Worm (Caenorhabditis elegans) whole organism, L2 larva: ENCODE measurements around the gene fip-4.

Source experiments
- C34F6.9 ChIP-seq: fragments of 150-350 bp; optimal IDR thresholded peaks from 2 replicates; lab custom pipeline; 2014; ENCODE audit warnings: missing biosample characterization, missing genetic modification characterization
- F13H6.1 ChIP-seq: sonication (generic microtip); optimal IDR thresholded peaks from 2 replicates; lab custom pipeline; 2016; ENCODE audit warnings: missing genetic modification characterization, missing compliant biosample characterization
- Y55F3AM.14 ChIP-seq: fragments of 200-800 bp; sonication (Bioruptor generic); optimal IDR thresholded peaks from 2 replicates; lab custom pipeline; 2018; ENCODE audit warnings: mild to moderate bottlenecking, missing genetic modification characterization, missing compliant biosample characterization
- alr-1 ChIP-seq: fragments of 150-350 bp; optimal IDR thresholded peaks from 2 replicates; lab custom pipeline; 2014; ENCODE audit warnings: missing biosample characterization, missing genetic modification characterization
- aly-2 ChIP-seq: fragments of 150-350 bp; optimal IDR thresholded peaks from 2 replicates; lab custom pipeline; 2014; ENCODE audit warnings: missing biosample characterization, missing genetic modification characterization
- ceh-16 ChIP-seq: fragments of 150-350 bp; optimal IDR thresholded peaks from 2 replicates; lab custom pipeline; 2014; ENCODE audit warnings: missing biosample characterization, missing genetic modification characterization
- ceh-82 ChIP-seq: fragments of 150-350 bp; optimal IDR thresholded peaks from 2 replicates; lab custom pipeline; 2014; ENCODE audit warnings: missing biosample characterization, missing genetic modification characterization
- crh-2 ChIP-seq: sonication (generic microtip); optimal IDR thresholded peaks from 2 replicates; lab custom pipeline; 2017; ENCODE audit warnings: missing biosample characterization, missing genetic modification characterization
- dmd-4 ChIP-seq: sonication (generic microtip); optimal IDR thresholded peaks from 2 replicates; lab custom pipeline; 2017; ENCODE audit warnings: missing biosample characterization, missing genetic modification characterization
- egl-27 ChIP-seq: sonication (generic microtip); optimal IDR thresholded peaks from 3 replicates; lab custom pipeline; 2017; ENCODE audit warnings: missing biosample characterization, missing genetic modification reagents, missing genetic modification characterization
- elt-1 ChIP-seq: fragments of 150-350 bp; optimal IDR thresholded peaks from 2 replicates; lab custom pipeline; 2014; ENCODE audit warnings: missing biosample characterization, missing genetic modification characterization
- elt-3 ChIP-seq: sonication (generic microtip); optimal IDR thresholded peaks from 2 replicates; lab custom pipeline; 2017; ENCODE audit warnings: missing biosample characterization, missing genetic modification characterization
- fos-1 ChIP-seq: fragments of 150-350 bp; optimal IDR thresholded peaks from 2 replicates; lab custom pipeline; 2014; ENCODE audit warnings: missing biosample characterization, missing genetic modification characterization
- gmeb-1 ChIP-seq: fragments of 150-350 bp; optimal IDR thresholded peaks from 2 replicates; lab custom pipeline; 2014; ENCODE audit warnings: missing biosample characterization, missing genetic modification characterization
- lin-11 ChIP-seq: fragments of 150-350 bp; sonication (generic microtip); optimal IDR thresholded peaks from 2 replicates; lab custom pipeline; 2014; ENCODE audit warnings: missing biosample characterization, missing genetic modification characterization, inconsistent platforms, mixed read lengths
- lin-39 ChIP-seq: fragments of 150-350 bp; optimal IDR thresholded peaks from 2 replicates; lab custom pipeline; 2014; ENCODE audit warnings: missing biosample characterization, missing genetic modification reagents, missing genetic modification characterization
- lsy-2 ChIP-seq, 2 experiments: fragments of 150-350 bp in 1 of 2; sonication (generic microtip) in 1 of 2; optimal IDR thresholded peaks; 2 replicates each; lab custom pipeline; 2014 to 2017; ENCODE audit warnings: missing biosample characterization in 2 of 2, missing genetic modification characterization in 2 of 2
- mab-5 ChIP-seq: fragments of 150-350 bp; optimal IDR thresholded peaks from 2 replicates; lab custom pipeline; 2014; ENCODE audit warnings: missing biosample characterization, missing genetic modification characterization
- mbf-1 ChIP-seq: sonication (generic microtip); optimal IDR thresholded peaks from 2 replicates; lab custom pipeline; 2017; ENCODE audit warnings: missing biosample characterization, missing genetic modification characterization
- nhr-10 ChIP-seq: sonication (generic microtip); optimal IDR thresholded peaks from 2 replicates; lab custom pipeline; 2017; ENCODE audit warnings: missing biosample characterization, missing genetic modification characterization
- nhr-12 ChIP-seq: fragments of 150-350 bp; optimal IDR thresholded peaks from 2 replicates; lab custom pipeline; 2014; ENCODE audit warnings: missing biosample characterization, missing genetic modification characterization
- nhr-129 ChIP-seq: fragments of 150-350 bp; optimal IDR thresholded peaks from 2 replicates; lab custom pipeline; 2014; ENCODE audit warnings: missing biosample characterization, missing genetic modification characterization
- nhr-21 ChIP-seq: fragments of 150-350 bp; optimal IDR thresholded peaks from 2 replicates; lab custom pipeline; 2014; ENCODE audit warnings: missing biosample characterization, missing genetic modification characterization
- nhr-23 ChIP-seq: fragments of 150-350 bp; optimal IDR thresholded peaks from 2 replicates; lab custom pipeline; 2014; ENCODE audit warnings: missing biosample characterization, missing genetic modification reagents, missing genetic modification characterization
- nhr-237 ChIP-seq: fragments of 150-350 bp; optimal IDR thresholded peaks from 2 replicates; lab custom pipeline; 2014; ENCODE audit warnings: missing biosample characterization, missing genetic modification characterization
- nhr-25 ChIP-seq: fragments of 150-350 bp; sonication (generic microtip); optimal IDR thresholded peaks from 3 replicates; lab custom pipeline; 2014; ENCODE audit warnings: missing biosample characterization, missing genetic modification characterization
- nhr-77 ChIP-seq: fragments of 150-350 bp; optimal IDR thresholded peaks from 2 replicates; lab custom pipeline; 2014; ENCODE audit warnings: missing biosample characterization, missing genetic modification characterization
- peb-1 ChIP-seq: fragments of 150-350 bp; optimal IDR thresholded peaks from 2 replicates; lab custom pipeline; 2014; ENCODE audit warnings: missing biosample characterization, missing genetic modification characterization
- skn-1 ChIP-seq: sonication (generic microtip); optimal IDR thresholded peaks from 2 replicates; lab custom pipeline; 2017; ENCODE audit warnings: missing biosample characterization, missing genetic modification characterization
- sma-3 ChIP-seq: sonication (generic microtip); optimal IDR thresholded peaks from 2 replicates; lab custom pipeline; 2016; ENCODE audit warnings: missing genetic modification reagents, missing genetic modification characterization, missing compliant biosample characterization
- sma-9 ChIP-seq, 2 experiments: fragments of 150-350 bp in 1 of 2; sonication (generic microtip) in 1 of 2; optimal IDR thresholded peaks; 2 replicates each; lab custom pipeline; 2014 to 2016; ENCODE audit warnings: missing genetic modification characterization in 2 of 2, mild to moderate bottlenecking in 1 of 2, missing biosample characterization in 1 of 2, missing compliant biosample characterization in 1 of 2, missing genetic modification reagents in 1 of 2, moderate library complexity in 1 of 2
- snpc-4 ChIP-seq: fragments of 150-350 bp; optimal IDR thresholded peaks from 2 replicates; lab custom pipeline; 2014; ENCODE audit warnings: missing biosample characterization, missing genetic modification characterization
- unc-39 ChIP-seq: fragments of 150-350 bp; optimal IDR thresholded peaks from 2 replicates; lab custom pipeline; 2014; ENCODE audit warnings: missing biosample characterization, missing genetic modification characterization
- unc-55 ChIP-seq: fragments of 150-350 bp; sonication (generic microtip); optimal IDR thresholded peaks from 3 replicates; lab custom pipeline; 2014; ENCODE audit warnings: missing biosample characterization, missing genetic modification reagents, missing genetic modification characterization
- zag-1 ChIP-seq: fragments of 150-350 bp; optimal IDR thresholded peaks from 2 replicates; lab custom pipeline; 2014; ENCODE audit warnings: missing biosample characterization, missing genetic modification characterization
- ztf-1 ChIP-seq: fragments of 200-800 bp; sonication (Bioruptor generic); conservative IDR thresholded peaks from 2 replicates; pipeline ENCODE4 v1.3.6; 2022; ENCODE audit warnings: missing genetic modification characterization, missing compliant biosample characterization
- ztf-11 ChIP-seq: sonication (generic microtip); optimal IDR thresholded peaks from 2 replicates; lab custom pipeline; 2017; ENCODE audit warnings: missing biosample characterization, missing genetic modification characterization
- ztf-4 ChIP-seq: fragments of 150-350 bp; optimal IDR thresholded peaks from 2 replicates; lab custom pipeline; 2014; ENCODE audit warnings: missing biosample characterization, missing genetic modification characterization

fip-4 gene

DNA sequence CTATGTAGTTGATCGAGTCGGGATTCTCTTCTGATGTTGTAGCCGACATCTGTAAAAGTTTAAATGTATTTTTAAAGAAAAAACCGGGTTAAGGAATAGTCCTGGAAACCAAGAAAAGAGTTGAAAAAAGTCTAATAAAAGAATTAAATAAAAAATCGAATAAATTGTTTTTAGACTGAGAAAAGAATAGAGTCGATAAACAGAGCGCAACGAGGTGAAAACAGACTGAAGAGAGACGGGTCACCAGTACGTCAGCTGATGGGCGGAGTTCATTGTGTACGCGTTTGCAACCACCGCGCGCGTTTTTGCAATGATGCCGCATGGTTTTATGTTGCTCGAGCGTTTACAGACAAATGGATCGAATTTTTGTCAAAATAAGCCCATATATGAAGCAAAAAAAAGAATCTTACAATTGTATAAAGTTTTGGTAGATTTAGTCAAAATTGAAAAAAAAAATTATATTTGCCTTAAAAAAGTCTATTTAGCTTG is 20.3 kb upstream of the fip-4 start, which contains the start of gene atg-18 (continued):
- TF ChIP-seq alr-1 (no peak), Y55F3AM.14 (no peak), dmd-4 (tag; lab: Kevin White, UChicago) (no peak)

ce11 chrV:8629029-8629428 is 18.0 kb upstream of the fip-4 start, which contains the start of gene F41E6.12:
F41E6.12 (minus strand) TSS chrV:8629129.
- TF ChIP-seq zag-1 (tag; lab: Kevin White, UChicago) (no peak), alr-1 (no peak), nhr-129 (no peak), egl-27 (tag; lab: Kevin White, UChicago) (no peak), unc-39 (tag; lab: Kevin White, UChicago) (no peak), nhr-21 (tag; lab: Kevin White, UChicago) (no peak), elt-3 (no peak), ztf-11 (tag; lab: Kevin White, UChicago) (no peak), sma-3 (no peak), Y55F3AM.14 (no peak), ceh-16 (tag; lab: Kevin White, UChicago) (no peak)

- TF ChIP-seq elt-1 (tag; lab: Kevin White, UChicago) (no peak), snpc-4 (tag; lab: Kevin White, UChicago) (no peak), elt-3 (no peak), nhr-129 (no peak), nhr-10 (no peak), sma-9 (GFP tag; optimal IDR thresholded peaks at IDR 0.05; lab: Kevin White, UChicago) (no peak), sma-9 (tag; optimal IDR thresholded peaks at IDR 0.05; lab: Kevin White, UChicago) (no peak), zag-1 (tag; lab: Kevin White, UChicago) (no peak), mab-5 (no peak), mbf-1 (tag; lab: Kevin White, UChicago) (no peak), egl-27 (tag; lab: Kevin White, UChicago) (no peak), dmd-4 (tag; lab: Kevin White, UChicago) (no peak)
Measured at ce11 chrV:8627580-8627979, 16.5 kb upstream of the fip-4 start.

DNA sequence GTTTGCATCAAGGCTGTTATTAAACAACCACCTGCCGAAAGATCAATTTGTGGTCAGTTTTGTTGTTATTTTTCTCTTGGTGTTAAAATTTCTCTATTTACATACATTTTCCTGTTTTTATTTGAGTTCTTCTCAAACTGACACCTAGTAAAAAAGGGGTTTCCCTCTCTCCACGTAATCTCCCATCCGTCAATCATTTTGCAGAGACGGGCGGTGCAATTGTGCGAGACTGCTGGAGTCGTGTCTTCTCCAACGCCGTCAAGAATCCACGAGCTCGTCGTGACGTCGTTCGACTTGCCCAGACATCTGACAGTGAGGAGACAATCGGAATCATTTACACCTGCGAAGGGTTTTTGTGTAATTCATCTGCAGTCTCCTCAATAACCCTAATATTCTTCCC is 15.3 kb upstream of the fip-4 start:
- TF ChIP-seq skn-1 (tag; lab: Kevin White, UChicago) (no peak), nhr-10 (no peak), ztf-4 (tag; lab: Kevin White, UChicago) (no peak), alr-1 (no peak), fos-1 (tag; lab: Kevin White, UChicago) (no peak), nhr-129 (no peak), elt-1 (tag; lab: Kevin White, UChicago) (no peak), F13H6.1 (tag; lab: Kevin White, UChicago) (no peak), nhr-25 (tag; lab: Kevin White, UChicago) (no peak), crh-2 (tag; lab: Kevin White, UChicago) (no peak), lsy-2 (tag; optimal IDR thresholded peaks at IDR 0.05; lab: Kevin White, UChicago) (no peak), zag-1 (tag; lab: Kevin White, UChicago) (no peak), sma-9 (GFP tag; optimal IDR thresholded peaks at IDR 0.05; lab: Kevin White, UChicago) (no peak), sma-9 (tag; optimal IDR thresholded peaks at IDR 0.05; lab: Kevin White, UChicago) (no peak), gmeb-1 (tag; lab: Kevin White, UChicago) (no peak), elt-3 (no peak)

DNA sequence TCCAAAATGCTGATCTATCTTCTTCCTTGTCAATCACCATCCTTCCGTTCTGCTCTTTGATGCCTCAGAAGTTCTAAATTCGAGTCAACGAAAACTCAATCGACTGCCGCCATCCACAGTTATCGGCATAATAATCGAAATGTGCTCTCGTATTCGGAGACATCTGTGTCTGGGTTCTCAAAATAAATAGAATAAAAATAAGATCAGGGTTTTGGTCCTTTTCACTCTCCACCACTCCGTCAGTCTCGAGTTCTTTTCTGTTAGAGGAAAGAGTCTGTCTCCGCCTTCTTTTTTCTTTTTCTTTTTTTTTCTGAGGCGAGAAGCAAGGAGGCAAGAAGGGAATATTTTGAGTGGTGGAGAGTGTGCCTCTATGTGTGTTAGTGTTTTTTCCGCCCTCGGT is 12.7 kb upstream of the fip-4 start, which contains the start of gene F41E6.17:
TSS of gene F41E6.17 (plus strand) at position 348 of the 400 bp plus-strand sequence.
- TF ChIP-seq aly-2 (tag; lab: Kevin White, UChicago) (no peak), unc-55 (GFP tag; lab: Kevin White, UChicago) (peak; percentile 10), C34F6.9 (no peak), nhr-23 (no peak), nhr-12 (tag; lab: Kevin White, UChicago) (no peak), nhr-237 (tag; lab: Kevin White, UChicago) (no peak)

ce11 chrV:8622314-8622713 is 11.2 kb upstream of the fip-4 start, which contains the start of gene F41E6.1:
F41E6.1 (plus strand) TSS chrV:8622614.
- TF ChIP-seq lsy-2 (tag; optimal IDR thresholded peaks at IDR 0.05; lab: Kevin White, UChicago) = no peak
- no peak for TF ChIP-seq nhr-77 (tag; lab: Kevin White, UChicago)
- no peak for TF ChIP-seq elt-3
- TF ChIP-seq lin-11 (tag; lab: Kevin White, UChicago) = no peak
- TF ChIP-seq elt-1 (tag; lab: Kevin White, UChicago) = no peak
- TF ChIP-seq lin-39 = no peak
- no peak for TF ChIP-seq ztf-1 (GFP tag; lab: Robert Waterston, UW)
- TF ChIP-seq peb-1 (tag; lab: Kevin White, UChicago) = no peak
- TF ChIP-seq nhr-23 = no peak
- no peak for TF ChIP-seq snpc-4 (tag; lab: Kevin White, UChicago)
- TF ChIP-seq ceh-82 (tag; lab: Kevin White, UChicago) = no peak
